Worm (Caenorhabditis elegans): Measurements from ENCODE around the gene oatr-1.

ce11 chrIII:6361560-6361959, 34.4 kb downstream of the oatr-1 start:
- TF ChIP-seq cog-1 (tag; optimal IDR thresholded peaks at IDR 0.05) (no peak), klf-2 (GFP tag; conservative IDR thresholded peaks at IDR 0.05) (no peak), ztf-23 (GFP tag; IDR thresholded peaks at IDR 0.05) (no peak)
